Worm (Caenorhabditis elegans) whole organism, late embryonic: ENCODE results near the gene vha-12.

ENCODE experiments used
- C08G9.2 ChIP-seq: sonication (generic microtip); optimal IDR thresholded peaks from 2 replicates; lab custom pipeline; 2016; ENCODE audit warnings: mild to moderate bottlenecking, missing genetic modification characterization, moderate library complexity, missing compliant biosample characterization
- C38D4.7 ChIP-seq: fragments of 200-800 bp; sonication (Bioruptor generic); optimal IDR thresholded peaks from 2 replicates; lab custom pipeline; 2018; ENCODE audit warnings: mild to moderate bottlenecking, missing genetic modification characterization, moderate library complexity, missing compliant biosample characterization
- F13H6.1 ChIP-seq: sonication (generic microtip); optimal IDR thresholded peaks from 2 replicates; lab custom pipeline; 2016; ENCODE audit warnings: missing genetic modification characterization, missing compliant biosample characterization
- K02D7.2 ChIP-seq: sonication (generic microtip); optimal IDR thresholded peaks from 2 replicates; lab custom pipeline; 2017; ENCODE audit warnings: mild to moderate bottlenecking, missing genetic modification characterization, missing compliant biosample characterization
- K09A11.1 ChIP-seq: sonication (generic microtip); optimal IDR thresholded peaks from 2 replicates; lab custom pipeline; 2017; ENCODE audit warnings: antibody characterized with exemption, mild to moderate bottlenecking, missing genetic modification characterization, missing compliant biosample characterization; ENCODE audit not compliant: insufficient read depth
- T23F11.4 ChIP-seq: fragments of 200-800 bp; sonication (Bioruptor generic); optimal IDR thresholded peaks from 2 replicates; lab custom pipeline; 2018; ENCODE audit warnings: mild to moderate bottlenecking, missing genetic modification characterization, missing compliant biosample characterization
- Y22D7AL.16 ChIP-seq: sonication (generic microtip); optimal IDR thresholded peaks from 2 replicates; lab custom pipeline; 2016; ENCODE audit warnings: missing genetic modification characterization, missing compliant biosample characterization
- ahr-1 ChIP-seq: sonication (generic microtip); optimal IDR thresholded peaks from 2 replicates; lab custom pipeline; 2016; ENCODE audit warnings: missing genetic modification characterization, missing compliant biosample characterization
- ama-1 ChIP-seq: fragments of 150-350 bp; optimal IDR thresholded peaks from 2 replicates; lab custom pipeline; 2014
- ceh-14 ChIP-seq: sonication (generic microtip); optimal IDR thresholded peaks from 2 replicates; lab custom pipeline; 2016; ENCODE audit warnings: missing genotype, missing genetic modification characterization, missing compliant biosample characterization
- ceh-18 ChIP-seq: sonication (generic microtip); optimal IDR thresholded peaks from 2 replicates; lab custom pipeline; 2016; ENCODE audit warnings: missing genetic modification characterization, missing compliant biosample characterization
- ceh-19 ChIP-seq: fragments of 200-800 bp; sonication (Bioruptor generic); optimal IDR thresholded peaks from 2 replicates; lab custom pipeline; 2018; ENCODE audit warnings: mild to moderate bottlenecking, missing genetic modification characterization, missing compliant biosample characterization
- ceh-2 ChIP-seq: sonication (generic microtip); optimal IDR thresholded peaks from 2 replicates; lab custom pipeline; 2016; ENCODE audit warnings: missing genotype, missing genetic modification characterization, missing compliant biosample characterization
- ceh-24 ChIP-seq: sonication (generic microtip); optimal IDR thresholded peaks from 2 replicates; lab custom pipeline; 2016; ENCODE audit warnings: mild to moderate bottlenecking, missing genetic modification characterization, missing compliant biosample characterization
- ceh-30 ChIP-seq: fragments of 150-350 bp; optimal IDR thresholded peaks from 2 replicates; lab custom pipeline; 2014; ENCODE audit warnings: missing biosample characterization, missing genetic modification characterization
- ceh-31 ChIP-seq: sonication (generic microtip); optimal IDR thresholded peaks from 2 replicates; lab custom pipeline; 2016; ENCODE audit warnings: missing genetic modification characterization, missing compliant biosample characterization
- ceh-34 ChIP-seq: sonication (generic microtip); optimal IDR thresholded peaks from 2 replicates; lab custom pipeline; 2016; ENCODE audit warnings: mild to moderate bottlenecking, missing genetic modification characterization, missing compliant biosample characterization
- ceh-45 ChIP-seq: fragments of 200-800 bp; sonication (Bioruptor generic); IDR thresholded peaks from 2 replicates; pipeline ENCODE4 v1.3.6; 2022; ENCODE audit warnings: missing genetic modification reagents, missing genetic modification characterization, missing compliant biosample characterization
- ceh-48 ChIP-seq: sonication (generic microtip); optimal IDR thresholded peaks from 2 replicates; lab custom pipeline; 2016; ENCODE audit warnings: missing genetic modification characterization, inconsistent platforms, missing compliant biosample characterization
- ceh-6 ChIP-seq: fragments of 200-800 bp; sonication (Bioruptor generic); optimal IDR thresholded peaks from 2 replicates; lab custom pipeline; 2018; ENCODE audit warnings: mild to moderate bottlenecking, missing genetic modification characterization, missing compliant biosample characterization
- ceh-9 ChIP-seq: sonication (generic microtip); optimal IDR thresholded peaks from 2 replicates; lab custom pipeline; 2016; ENCODE audit warnings: mild to moderate bottlenecking, missing genetic modification characterization, inconsistent platforms, missing compliant biosample characterization
- dmd-4 ChIP-seq: sonication (generic microtip); optimal IDR thresholded peaks from 2 replicates; lab custom pipeline; 2016; ENCODE audit warnings: borderline replicate concordance, missing genetic modification characterization, missing compliant biosample characterization
- dve-1 ChIP-seq: sonication (generic microtip); optimal IDR thresholded peaks from 2 replicates; lab custom pipeline; 2017; ENCODE audit warnings: antibody characterized with exemption, mild to moderate bottlenecking, missing genetic modification characterization, missing compliant biosample characterization
- elt-2 ChIP-seq: sonication (generic microtip); optimal IDR thresholded peaks from 2 replicates; lab custom pipeline; 2016; ENCODE audit warnings: missing genetic modification reagents, missing genetic modification characterization, missing compliant biosample characterization
- ets-4 ChIP-seq: sonication (generic microtip); optimal IDR thresholded peaks from 2 replicates; lab custom pipeline; 2016; ENCODE audit warnings: missing genetic modification characterization, missing compliant biosample characterization
- fax-1 ChIP-seq: sonication (generic microtip); optimal IDR thresholded peaks from 2 replicates; lab custom pipeline; 2016; ENCODE audit warnings: missing genotype, missing genetic modification characterization, missing compliant biosample characterization
- fkh-10 ChIP-seq: fragments of 150-350 bp; optimal IDR thresholded peaks from 2 replicates; lab custom pipeline; 2014; ENCODE audit warnings: missing biosample characterization, missing genetic modification reagents, missing genetic modification characterization
- gmeb-2 ChIP-seq: sonication (generic microtip); optimal IDR thresholded peaks from 2 replicates; lab custom pipeline; 2016; ENCODE audit warnings: missing genetic modification characterization, inconsistent platforms, missing compliant biosample characterization
- hlh-15 ChIP-seq: sonication (generic microtip); optimal IDR thresholded peaks from 2 replicates; lab custom pipeline; 2016; ENCODE audit warnings: missing genetic modification characterization, missing compliant biosample characterization
- hlh-30 ChIP-seq: sonication (generic microtip); optimal IDR thresholded peaks from 2 replicates; lab custom pipeline; 2017; ENCODE audit warnings: antibody characterized with exemption, missing genetic modification characterization, missing compliant biosample characterization; ENCODE audit not compliant: insufficient read depth
- mec-3 ChIP-seq: sonication (generic microtip); optimal IDR thresholded peaks from 2 replicates; lab custom pipeline; 2016; ENCODE audit warnings: borderline replicate concordance, missing genetic modification characterization, missing compliant biosample characterization
- nfya-1 ChIP-seq: sonication (generic microtip); optimal IDR thresholded peaks from 2 replicates; lab custom pipeline; 2017; ENCODE audit warnings: missing genetic modification characterization, mild to moderate bottlenecking, missing compliant biosample characterization, antibody characterized with exemption, moderate library complexity
- nhr-11 ChIP-seq: fragments of 150-350 bp; optimal IDR thresholded peaks from 2 replicates; lab custom pipeline; 2014; ENCODE audit warnings: missing biosample characterization, missing genetic modification characterization
- odd-2 ChIP-seq: sonication (generic microtip); optimal IDR thresholded peaks from 2 replicates; lab custom pipeline; 2017; ENCODE audit warnings: antibody characterized with exemption, mild to moderate bottlenecking, missing genetic modification characterization, missing compliant biosample characterization
- pat-9 ChIP-seq: fragments of 200-800 bp; sonication (Bioruptor generic); optimal IDR thresholded peaks from 2 replicates; lab custom pipeline; 2018; ENCODE audit warnings: mild to moderate bottlenecking, missing genetic modification characterization, moderate library complexity, missing compliant biosample characterization
- pax-1 ChIP-seq: fragments of 150-350 bp; optimal IDR thresholded peaks from 2 replicates; lab custom pipeline; 2014; ENCODE audit warnings: missing biosample characterization, missing genetic modification characterization
- pha-2 ChIP-seq: sonication (generic microtip); optimal IDR thresholded peaks from 2 replicates; lab custom pipeline; 2017; ENCODE audit warnings: mild to moderate bottlenecking, missing genetic modification characterization, missing compliant biosample characterization
- pha-4 ChIP-seq: fragments of 150-350 bp; optimal IDR thresholded peaks from 2 replicates; lab custom pipeline; 2018; ENCODE audit warnings: missing biosample characterization, missing genetic modification reagents, missing genetic modification characterization
- pqm-1 ChIP-seq: sonication (generic microtip); optimal IDR thresholded peaks from 2 replicates; lab custom pipeline; 2016; ENCODE audit warnings: missing genetic modification characterization, missing compliant biosample characterization
- pros-1 ChIP-seq: fragments of 150-350 bp; optimal IDR thresholded peaks from 2 replicates; lab custom pipeline; 2014; ENCODE audit warnings: missing biosample characterization, missing genetic modification reagents, missing genetic modification characterization
- rnt-1 ChIP-seq: sonication (generic microtip); optimal IDR thresholded peaks from 2 replicates; lab custom pipeline; 2016; ENCODE audit warnings: missing genetic modification characterization, missing compliant biosample characterization
- sdc-2 ChIP-seq: sonication (generic microtip); optimal IDR thresholded peaks from 2 replicates; lab custom pipeline; 2016; ENCODE audit warnings: missing genotype, missing genetic modification characterization, missing compliant biosample characterization
- sox-2 ChIP-seq: fragments of 200-800 bp; sonication (Bioruptor generic); IDR thresholded peaks from 2 replicates; pipeline ENCODE4 v1.3.6; 2022; ENCODE audit warnings: missing genetic modification reagents, missing genetic modification characterization, missing compliant biosample characterization
- syd-9 ChIP-seq: sonication (generic microtip); optimal IDR thresholded peaks from 2 replicates; lab custom pipeline; 2016; ENCODE audit warnings: mild to moderate bottlenecking, missing genetic modification characterization, moderate library complexity, missing compliant biosample characterization
- tbx-2 ChIP-seq: sonication (generic microtip); optimal IDR thresholded peaks from 2 replicates; lab custom pipeline; 2016; ENCODE audit warnings: missing genetic modification characterization, missing compliant biosample characterization
- tbx-7 ChIP-seq: sonication (generic microtip); optimal IDR thresholded peaks from 2 replicates; lab custom pipeline; 2016; ENCODE audit warnings: missing genotype, missing genetic modification characterization, missing compliant biosample characterization
- unc-3 ChIP-seq, 2 experiments: fragments of 200-800 bp in 1 of 2; sonication (Bioruptor generic) in 1 of 2; sonication (generic microtip) in 1 of 2; conservative IDR thresholded peaks in 1 of 2; optimal IDR thresholded peaks in 1 of 2; 2 replicates each; pipeline versions ENCODE4 v1.3.6 to Lab custom; 2016 to 2022; ENCODE audit warnings: missing compliant biosample characterization in 2 of 2, missing genetic modification characterization in 2 of 2, missing genetic modification reagents in 1 of 2
- unc-42 ChIP-seq: sonication (generic microtip); optimal IDR thresholded peaks from 2 replicates; lab custom pipeline; 2016; ENCODE audit warnings: missing genotype, missing genetic modification characterization, missing compliant biosample characterization
- unc-55 ChIP-seq: sonication (generic microtip); optimal IDR thresholded peaks from 2 replicates; lab custom pipeline; 2017; ENCODE audit warnings: missing biosample characterization, missing genetic modification reagents, missing genetic modification characterization
- zip-5 ChIP-seq: sonication (generic microtip); optimal IDR thresholded peaks from 2 replicates; lab custom pipeline; 2016; ENCODE audit warnings: missing genetic modification characterization, missing compliant biosample characterization
- ztf-16 ChIP-seq: sonication (generic microtip); optimal IDR thresholded peaks from 2 replicates; lab custom pipeline; 2017; ENCODE audit warnings: missing genetic modification characterization, missing compliant biosample characterization

vha-12 gene

ce11 chrX:4190537-4191144 lies at the start of gene vha-12:
Gene vha-12, plus strand, starts transcription at chrX:4191094.
- no peak for TF ChIP-seq ceh-9 (tag; lab: Kevin White, UChicago)
- no peak for TF ChIP-seq ceh-48 (tag; lab: Kevin White, UChicago)
- peak; percentile 76 for TF ChIP-seq pros-1
- no peak for TF ChIP-seq ceh-45 (GFP tag; lab: Robert Waterston, UW)
- TF ChIP-seq odd-2 (tag; lab: Kevin White, UChicago) = no peak
- peak; percentile 50 for TF ChIP-seq elt-2 (tag; lab: Kevin White, UChicago)
- peak; percentile 77 for TF ChIP-seq ets-4 (tag; lab: Kevin White, UChicago)
- TF ChIP-seq pha-2 = peak; percentile 24
- TF ChIP-seq K09A11.1 (tag; lab: Kevin White, UChicago) = no peak
- TF ChIP-seq tbx-2 (tag; lab: Kevin White, UChicago) = peak; percentile 83
- TF ChIP-seq ceh-31 (tag; lab: Kevin White, UChicago) = peak; percentile 87
- no peak for TF ChIP-seq ceh-30 (tag; lab: Kevin White, UChicago)
- TF ChIP-seq Y22D7AL.16 (tag; lab: Kevin White, UChicago) = no peak
- TF ChIP-seq ahr-1 (tag; lab: Kevin White, UChicago) = no peak
- peak; percentile 45 for TF ChIP-seq ama-1 (lab: Kevin White, UChicago)
- no peak for TF ChIP-seq zip-5
- TF ChIP-seq ceh-6 (GFP tag; lab: Kevin White, UChicago) = no peak
- peak; percentile 32; the same call in 1 of the 2 replicates for TF ChIP-seq sox-2 (GFP tag; lab: Robert Waterston, UW)
- TF ChIP-seq unc-42 (tag; lab: Kevin White, UChicago) = peak; percentile 82
- peak; percentile 66 for TF ChIP-seq unc-55 (GFP tag; lab: Kevin White, UChicago)
- peak; percentile 86 for TF ChIP-seq nfya-1 (tag; lab: Kevin White, UChicago)
- no peak for TF ChIP-seq unc-3 (GFP tag; conservative IDR thresholded peaks at IDR 0.05; lab: Robert Waterston, UW)
- TF ChIP-seq unc-3 (tag; optimal IDR thresholded peaks at IDR 0.05; lab: Kevin White, UChicago) = no peak
- no peak for TF ChIP-seq pha-4 (tag; lab: Kevin White, UChicago)
- no peak for TF ChIP-seq fkh-10 (GFP tag; lab: Kevin White, UChicago)
- no peak for TF ChIP-seq C08G9.2
- TF ChIP-seq gmeb-2 (tag; lab: Kevin White, UChicago) = no peak
- TF ChIP-seq dve-1 (tag; lab: Kevin White, UChicago) = peak; percentile 70
- TF ChIP-seq pax-1 (tag; lab: Kevin White, UChicago) = peak; percentile 76
- no peak for TF ChIP-seq F13H6.1 (tag; lab: Kevin White, UChicago)
- peak; percentile 51 for TF ChIP-seq hlh-30 (tag; lab: Kevin White, UChicago)
- no peak for TF ChIP-seq hlh-15 (tag; lab: Kevin White, UChicago)
- TF ChIP-seq dmd-4 (tag; lab: Kevin White, UChicago) = peak; percentile 50
- TF ChIP-seq C38D4.7 (GFP tag; lab: Kevin White, UChicago) = no peak
- TF ChIP-seq mec-3 (tag; lab: Kevin White, UChicago) = no peak
- TF ChIP-seq sdc-2 (tag; lab: Kevin White, UChicago) = peak; percentile 82
- no peak for TF ChIP-seq pqm-1 (tag; lab: Kevin White, UChicago)
- peak; percentile 94 for TF ChIP-seq ceh-34 (tag; lab: Kevin White, UChicago)
- no peak for TF ChIP-seq pat-9 (tag; lab: Kevin White, UChicago)
- no peak for TF ChIP-seq ceh-19
- TF ChIP-seq nhr-11 (tag; lab: Kevin White, UChicago) = no peak
- no peak for TF ChIP-seq syd-9 (tag; lab: Kevin White, UChicago)
- TF ChIP-seq fax-1 (tag; lab: Kevin White, UChicago) = no peak
- peak; percentile 18 for TF ChIP-seq ceh-14 (tag; lab: Kevin White, UChicago)
- no peak for TF ChIP-seq T23F11.4 (GFP tag; lab: Kevin White, UChicago)
- no peak for TF ChIP-seq ztf-16
- peak; percentile 48 for TF ChIP-seq rnt-1 (tag; lab: Kevin White, UChicago)
- TF ChIP-seq tbx-7 (tag; lab: Kevin White, UChicago) = no peak
- no peak for TF ChIP-seq ceh-24 (tag; lab: Kevin White, UChicago)
- TF ChIP-seq ceh-2 (tag; lab: Kevin White, UChicago) = peak; percentile 29
- TF ChIP-seq K02D7.2 = no peak
- peak; percentile 64 for TF ChIP-seq ceh-18 (tag; lab: Kevin White, UChicago)
